Fruit fly (Drosophila melanogaster): Measurements from ENCODE around the gene Grl36b.

Grl36b gene

dm6 chr2L:18115104-18115503 is 10.4 kb downstream of the Grl36b start (continued):
- TF ChIP-seq tll (GFP tag; optimal IDR thresholded peaks at IDR 0.05) (no peak), pum (GFP tag; optimal IDR thresholded peaks at IDR 0.05) (no peak), CG1602 (GFP tag; optimal IDR thresholded peaks at IDR 0.05) (no peak), CG10543 (GFP tag; optimal IDR thresholded peaks at IDR 0.05) (no peak), sug (tag; optimal IDR thresholded peaks at IDR 0.05) (peak; percentile 43), fu2 (GFP tag; optimal IDR thresholded peaks at IDR 0.05) (no peak), exex (tag; optimal IDR thresholded peaks at IDR 0.05) (peak; percentile 91), mirr (GFP tag; optimal IDR thresholded peaks at IDR 0.05) (peak; percentile 40)

DNA sequence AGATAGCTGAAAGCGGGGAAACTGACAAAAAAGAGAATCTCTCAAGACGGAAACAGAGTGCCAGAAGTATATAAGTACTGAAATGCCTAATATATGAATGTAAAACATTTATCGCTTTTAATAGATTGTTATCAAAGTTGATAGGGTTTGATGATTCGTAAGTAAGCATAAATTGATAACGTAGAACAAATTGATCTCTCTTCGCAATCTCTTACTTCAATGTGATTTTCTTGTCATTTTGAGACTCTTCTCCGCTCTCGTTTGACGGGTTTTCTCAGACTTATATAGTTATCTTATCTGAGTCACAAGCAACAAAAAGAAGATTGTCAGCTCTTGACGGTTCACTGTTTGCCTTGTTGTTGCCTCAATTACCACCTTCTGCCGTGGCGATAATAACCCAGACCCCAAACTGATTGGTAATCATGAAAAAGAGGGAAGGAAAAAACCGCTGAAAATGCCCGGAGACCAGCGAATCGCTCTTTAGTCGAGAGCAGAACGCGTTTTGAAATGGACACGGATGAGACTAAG is 11.3 kb downstream of the Grl36b start, which contains the start of gene CG15152:
Gene CG15152, plus strand, starts transcription at position 372 of the 528 bp plus-strand sequence.
- TF ChIP-seq Lim3 (GFP tag; IDR thresholded peaks at IDR 0.05) (0 out of 2 replicates have a peak, but pooled peaks have one; percentile 10), sug (tag; optimal IDR thresholded peaks at IDR 0.05) (peak; percentile 79), Trl (optimal IDR thresholded peaks at IDR 0.05) (peak in 1 of 2 experiments; percentile 43), Trl (GFP tag; optimal IDR thresholded peaks at IDR 0.05) (no peak), grn (GFP tag; optimal IDR thresholded peaks at IDR 0.05) (peak; percentile 92), exex (tag; optimal IDR thresholded peaks at IDR 0.05) (peak; percentile 92), GATAe (GFP tag; conservative IDR thresholded peaks at IDR 0.05) (peak; percentile 69), Ravus (GFP tag; IDR thresholded peaks at IDR 0.05) (no peak), CG34376 (GFP tag; optimal IDR thresholded peaks at IDR 0.05) (peak; percentile 72), fru (optimal IDR thresholded peaks at IDR 0.05) (no peak), pros (GFP tag; optimal IDR thresholded peaks at IDR 0.05) (peak; percentile 61), lab (GFP tag; optimal IDR thresholded peaks at IDR 0.05) (peak; percentile 13), CG12391 (tag; optimal IDR thresholded peaks at IDR 0.05) (no peak), mirr (GFP tag; optimal IDR thresholded peaks at IDR 0.05) (peak; percentile 84)

DNA sequence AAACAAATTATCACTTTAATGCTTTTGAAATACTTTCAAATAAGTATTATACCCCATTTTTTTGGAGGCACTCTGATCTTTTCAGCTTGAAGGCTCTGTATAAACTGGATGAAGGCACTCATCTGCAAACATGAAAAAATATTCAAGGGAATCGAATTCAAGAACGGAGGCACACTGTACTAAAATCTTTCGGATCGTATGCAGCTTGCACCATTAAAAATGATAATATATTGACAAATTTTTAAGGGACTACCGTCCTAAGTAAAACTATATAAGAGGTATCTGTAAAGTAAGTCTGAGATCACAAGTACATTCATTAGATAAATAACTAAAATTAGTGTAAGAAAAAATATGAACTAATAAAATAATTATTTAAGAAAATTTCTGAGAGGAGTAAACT is 12.5 kb downstream of the Grl36b start, which contains the start of gene CG44476:
Gene CG44476, minus strand, starts transcription at position 101 of the 400 bp plus-strand sequence.
- TF ChIP-seq Rx (GFP tag; IDR thresholded peaks at IDR 0.05) (no peak), Ets65A (GFP tag) (no peak), CG14710 (tag; optimal IDR thresholded peaks at IDR 0.05) (no peak), CG8089 (GFP tag; optimal IDR thresholded peaks at IDR 0.05) (no peak), tin (GFP tag; optimal IDR thresholded peaks at IDR 0.05) (no peak), D19B (GFP tag; optimal IDR thresholded peaks at IDR 0.05) (no peak), kni (GFP tag; optimal IDR thresholded peaks at IDR 0.05) (no peak), CG15011 (GFP tag; optimal IDR thresholded peaks at IDR 0.05) (no peak)

- no peak for TF ChIP-seq Scr (GFP tag; IDR thresholded peaks at IDR 0.05; ENCODE audit: partially characterized antibody)
- no peak for TF ChIP-seq Sin3A (optimal IDR thresholded peaks at IDR 0.05)
- TF ChIP-seq dan (GFP tag; IDR thresholded peaks at IDR 0.05), result no peak
- no peak for TF ChIP-seq trh (GFP tag; optimal IDR thresholded peaks at IDR 0.05)
- TF ChIP-seq CG12744 (GFP tag; optimal IDR thresholded peaks at IDR 0.05), result no peak
- TF ChIP-seq PHDP (tag; optimal IDR thresholded peaks at IDR 0.05), result no peak
- TF ChIP-seq pho (GFP tag; optimal IDR thresholded peaks at IDR 0.05), result no peak
- TF ChIP-seq CG8290 (GFP tag; optimal IDR thresholded peaks at IDR 0.05), result no peak
- no peak for TF ChIP-seq CG8290 (tag; optimal IDR thresholded peaks at IDR 0.05)
- no peak for TF ChIP-seq ssp (GFP tag; IDR thresholded peaks at IDR 0.05)
- no peak for TF ChIP-seq CG14710 (tag; optimal IDR thresholded peaks at IDR 0.05)
- TF ChIP-seq Myb (GFP tag; optimal IDR thresholded peaks at IDR 0.05), result no peak
- TF ChIP-seq Adf1 (GFP tag; IDR thresholded peaks at IDR 0.05), result no peak
- no peak for TF ChIP-seq Oli (tag; optimal IDR thresholded peaks at IDR 0.05)
- TF ChIP-seq Oaz (GFP tag; IDR thresholded peaks at IDR 0.05), result no peak
- no peak for TF ChIP-seq CG10366 (GFP tag; IDR thresholded peaks at IDR 0.05)
Measured at dm6 chr2L:18112435-18112834, 13.1 kb downstream of the Grl36b start.
